Fruit fly (Drosophila melanogaster) whole organism, embryonic: Measurements from ENCODE around the gene CG9389.

ENCODE experiments used
- CG10431 ChIP-seq: fragments of 200-800 bp; sonication (Bioruptor generic); optimal IDR thresholded peaks from 3 replicates; lab custom pipeline; 2018; ENCODE audit warnings: missing biosample characterization, mild to moderate bottlenecking, missing genetic modification characterization
- CG12659 ChIP-seq: fragments of 200-800 bp; sonication (Bioruptor generic); optimal IDR thresholded peaks from 3 replicates; lab custom pipeline; 2017; ENCODE audit warnings: mild to moderate bottlenecking, missing biosample characterization, missing genetic modification reagents, missing genetic modification characterization
- CG13287 ChIP-seq: fragments of 200-800 bp; sonication (Bioruptor generic); IDR thresholded peaks from 2 replicates; pipeline ENCODE4 v1.3.6; 2022; ENCODE audit warnings: missing biosample characterization, missing genetic modification characterization; ENCODE audit not compliant: partially characterized antibody
- CG14860 ChIP-seq: fragments of 200-800 bp; sonication (Bioruptor generic); IDR thresholded peaks from 3 replicates; pipeline ENCODE4 v1.3.6; 2022; ENCODE audit warnings: missing biosample characterization, missing genetic modification characterization; ENCODE audit not compliant: partially characterized antibody
- CG18599 ChIP-seq: fragments of 200-800 bp; sonication (Bioruptor generic); optimal IDR thresholded peaks from 3 replicates; lab custom pipeline; 2017; ENCODE audit warnings: missing biosample characterization, missing genetic modification characterization, mild to moderate bottlenecking, moderate library complexity, missing genetic modification reagents
- CG3163 ChIP-seq: fragments of 200-800 bp; sonication (Bioruptor generic); optimal IDR thresholded peaks from 3 replicates; lab custom pipeline; 2016; ENCODE audit warnings: missing biosample characterization, missing genetic modification characterization
- CG43689 ChIP-seq: fragments of 200-800 bp; sonication (Bioruptor generic); IDR thresholded peaks from 2 replicates; pipeline ENCODE4 v1.3.6; 2022; ENCODE audit warnings: missing biosample characterization, missing genetic modification characterization
- CG7963 ChIP-seq: fragments of 200-800 bp; sonication (Bioruptor generic); IDR thresholded peaks from 3 replicates; pipeline ENCODE4 v1.3.6; 2022; ENCODE audit warnings: missing biosample characterization, missing genetic modification characterization; ENCODE audit not compliant: partially characterized antibody
- CG7987 ChIP-seq: fragments of 200-800 bp; sonication (Bioruptor generic); optimal IDR thresholded peaks from 2 replicates; lab custom pipeline; 2018; ENCODE audit warnings: missing biosample characterization, mild to moderate bottlenecking, missing genetic modification characterization, moderate library complexity
- CG8359 ChIP-seq: fragments of 200-800 bp; sonication (Bioruptor generic); optimal IDR thresholded peaks from 2 replicates; lab custom pipeline; 2017; ENCODE audit warnings: missing biosample characterization, mild to moderate bottlenecking, missing genetic modification characterization, borderline replicate concordance
- CG8478 ChIP-seq: fragments of >200 bp; optimal IDR thresholded peaks from 2 replicates; lab custom pipeline; 2018
- CG9727 ChIP-seq: fragments of 200-800 bp; sonication (Bioruptor generic); optimal IDR thresholded peaks from 3 replicates; lab custom pipeline; 2017; ENCODE audit warnings: missing biosample characterization, mild to moderate bottlenecking, missing genetic modification characterization
- CTCF ChIP-seq: fragments of 200-800 bp; sonication (Bioruptor generic); optimal IDR thresholded peaks from 2 replicates; lab custom pipeline; 2017; ENCODE audit warnings: missing biosample characterization, mild to moderate bottlenecking, missing genetic modification characterization, moderate library complexity
- CkIIα-i1 ChIP-seq: fragments of 200-800 bp; sonication (Bioruptor generic); IDR thresholded peaks from 2 replicates; pipeline ENCODE4 v1.3.6; 2022; ENCODE audit warnings: missing biosample characterization, missing genetic modification characterization
- Dfd ChIP-seq, 2 experiments: fragments of >200 bp; optimal IDR thresholded peaks; 2 replicates each; lab custom pipeline; 2017; ENCODE audit warnings: missing biosample characterization in 2 of 2, missing genetic modification characterization in 2 of 2
- Dref ChIP-seq: fragments of 200-800 bp; sonication (Bioruptor generic); IDR thresholded peaks from 2 replicates; pipeline ENCODE4 v1.3.6; 2022; ENCODE audit warnings: missing biosample characterization, missing genetic modification characterization
- Ets65A ChIP-seq: fragments of 200-800 bp; sonication (Bioruptor generic); peaks from one replicate; lab custom pipeline; 2016; ENCODE audit warnings: missing biosample characterization, missing genetic modification characterization
- GATAe ChIP-seq: fragments of 200-800 bp; sonication (Bioruptor generic); conservative IDR thresholded peaks from 2 replicates; pipeline ENCODE4 v1.3.6; 2022; ENCODE audit warnings: missing biosample characterization, missing genetic modification characterization
- HLHmδ ChIP-seq: fragments of 200-800 bp; sonication (Bioruptor generic); optimal IDR thresholded peaks from 2 replicates; lab custom pipeline; 2018; ENCODE audit warnings: missing biosample characterization, mild to moderate bottlenecking, missing genetic modification characterization, moderate library complexity
- Hr39 ChIP-seq: fragments of >200 bp; optimal IDR thresholded peaks from 2 replicates; lab custom pipeline; 2017
- Jarid2 ChIP-seq: fragments of 200-800 bp; sonication (Bioruptor generic); optimal IDR thresholded peaks from 3 replicates; lab custom pipeline; 2017; ENCODE audit warnings: mild to moderate bottlenecking, missing biosample characterization, missing genetic modification reagents, missing genetic modification characterization
- Med ChIP-seq: fragments of 200-800 bp; sonication (Bioruptor generic); peaks from one replicate; lab custom pipeline; 2016; ENCODE audit warnings: missing biosample characterization, missing genetic modification characterization, mild to moderate bottlenecking, inconsistent platforms, moderate library complexity
- Meics ChIP-seq: fragments of 200-800 bp; sonication (Bioruptor generic); optimal IDR thresholded peaks from 2 replicates; lab custom pipeline; 2017; ENCODE audit warnings: missing biosample characterization, mild to moderate bottlenecking, missing genetic modification characterization
- Oaz ChIP-seq: fragments of 200-800 bp; sonication (Bioruptor generic); IDR thresholded peaks from 2 replicates; pipeline ENCODE4 v1.3.6; 2022; ENCODE audit warnings: missing biosample characterization, missing genetic modification characterization
- Tbp ChIP-seq: fragments of >200 bp; optimal IDR thresholded peaks from 2 replicates; lab custom pipeline; 2018; ENCODE audit warnings: missing biosample characterization, missing genetic modification characterization
- Trl ChIP-seq, 3 experiments: fragments of >200 bp in 2 of 3; fragments of 200-800 bp in 1 of 3; sonication (Bioruptor generic) in 1 of 3; optimal IDR thresholded peaks; 2 replicates in 1 of 3; 3 replicates in 2 of 3; lab custom pipeline; 2016 to 2017; ENCODE audit warnings: missing biosample characterization in 1 of 3, missing genetic modification characterization in 1 of 3
- abd-A ChIP-seq: fragments of 200-800 bp; sonication (Bioruptor generic); optimal IDR thresholded peaks from 3 replicates; lab custom pipeline; 2019; ENCODE audit warnings: missing biosample characterization, mild to moderate bottlenecking, missing genetic modification characterization, moderate library complexity
- al ChIP-seq: fragments of 200-800 bp; sonication (Bioruptor generic); IDR thresholded peaks from 2 replicates; pipeline ENCODE4 v1.3.6; 2022; ENCODE audit warnings: missing biosample characterization, missing genetic modification characterization
- chm ChIP-seq: fragments of 200-800 bp; sonication (Bioruptor generic); IDR thresholded peaks from 2 replicates; pipeline ENCODE4 v1.3.6; 2022; ENCODE audit warnings: missing biosample characterization, missing genetic modification characterization
- gcm ChIP-seq: fragments of 200-800 bp; sonication (Bioruptor generic); optimal IDR thresholded peaks from 2 replicates; lab custom pipeline; 2019; ENCODE audit warnings: missing biosample characterization, mild to moderate bottlenecking, missing genetic modification characterization, moderate library complexity
- gem ChIP-seq: fragments of 200-800 bp; sonication (Bioruptor generic); optimal IDR thresholded peaks from 2 replicates; lab custom pipeline; 2019; ENCODE audit warnings: missing biosample characterization, mild to moderate bottlenecking, missing genetic modification characterization, moderate library complexity
- hkb ChIP-seq, 2 experiments: fragments of 200-800 bp in 1 of 2; fragments of >200 bp in 1 of 2; sonication (Bioruptor generic) in 1 of 2; IDR thresholded peaks in 1 of 2; optimal IDR thresholded peaks in 1 of 2; 2 replicates each; pipeline versions ENCODE4 v1.3.6 to Lab custom; 2017 to 2022; ENCODE audit warnings: missing biosample characterization in 1 of 2, missing genetic modification characterization in 1 of 2
- lilli ChIP-seq: fragments of 200-800 bp; sonication (Bioruptor generic); optimal IDR thresholded peaks from 3 replicates; lab custom pipeline; 2016; ENCODE audit warnings: missing biosample characterization, missing genetic modification characterization
- lola ChIP-seq, 3 experiments: fragments of >200 bp in 2 of 3; fragments of 200-800 bp in 1 of 3; sonication (Bioruptor generic) in 1 of 3; optimal IDR thresholded peaks; 2 replicates each; lab custom pipeline; 2017 to 2019; ENCODE audit warnings: missing biosample characterization in 3 of 3, missing genetic modification characterization in 3 of 3, mild to moderate bottlenecking in 1 of 3, moderate library complexity in 1 of 3
- maf-S ChIP-seq: fragments of 200-800 bp; sonication (Bioruptor generic); optimal IDR thresholded peaks from 2 replicates; lab custom pipeline; 2016; ENCODE audit warnings: missing biosample characterization, missing genetic modification characterization
- ro ChIP-seq: fragments of 200-800 bp; sonication (Bioruptor generic); IDR thresholded peaks from 2 replicates; pipeline ENCODE4 v1.3.6; 2022; ENCODE audit warnings: missing biosample characterization, missing genetic modification characterization
- sug ChIP-seq: fragments of 200-800 bp; optimal IDR thresholded peaks from 2 replicates; lab custom pipeline; 2019; ENCODE audit warnings: missing biosample characterization, mild to moderate bottlenecking, missing genetic modification characterization, moderate library complexity
- tin ChIP-seq: fragments of 200-800 bp; sonication (Bioruptor generic); optimal IDR thresholded peaks from 3 replicates; lab custom pipeline; 2016; ENCODE audit warnings: missing biosample characterization, missing genetic modification characterization
- trem ChIP-seq: fragments of 200-800 bp; optimal IDR thresholded peaks from 3 replicates; lab custom pipeline; 2019; ENCODE audit warnings: missing biosample characterization, mild to moderate bottlenecking, missing genetic modification characterization, moderate library complexity
- z ChIP-seq: fragments of 200-800 bp; sonication (Bioruptor generic); IDR thresholded peaks from 3 replicates; pipeline ENCODE4 v1.3.6; 2022; ENCODE audit warnings: missing biosample characterization, missing genetic modification characterization
- zf30C ChIP-seq: fragments of 200-800 bp; sonication (Bioruptor generic); optimal IDR thresholded peaks from 3 replicates; lab custom pipeline; 2018; ENCODE audit warnings: missing biosample characterization, mild to moderate bottlenecking, missing genetic modification characterization
- zfh1 ChIP-seq: fragments of 200-800 bp; sonication (Bioruptor generic); IDR thresholded peaks from 3 replicates; pipeline ENCODE4 v1.3.6; 2022; ENCODE audit warnings: missing biosample characterization, missing genetic modification characterization

The CG9389 gene

DNA sequence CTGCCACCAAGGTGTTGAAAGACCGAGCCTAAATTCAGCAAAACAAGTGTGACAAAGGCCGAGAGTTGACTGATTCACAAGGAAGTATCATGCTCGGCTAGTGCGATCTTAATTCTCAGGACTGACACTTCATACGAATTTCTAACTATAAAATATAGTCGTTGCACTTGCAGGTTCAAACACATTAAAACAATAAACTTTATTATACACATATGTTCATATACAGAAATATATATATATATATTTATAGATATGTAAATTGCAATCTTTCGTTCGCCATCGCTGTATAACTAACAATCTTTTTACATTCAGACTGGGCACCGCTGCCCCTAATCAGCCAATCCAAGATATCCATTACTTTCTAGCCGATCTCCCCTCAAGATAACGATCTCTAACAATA lies at the start of gene CG9389:
Gene CG9389, minus strand, starts transcription at position 101 of the 400 bp plus-strand sequence.
- TF ChIP-seq CG18599 (GFP tag; lab: Kevin White, UChicago) (no peak), Dfd (GFP tag; optimal IDR thresholded peaks at IDR 0.05; lab: Kevin White, UChicago) (no peak), CG12659 (GFP tag; lab: Kevin White, UChicago) (no peak), CG7987 (GFP tag; lab: Kevin White, UChicago) (no peak), CG9727 (no peak), tin (GFP tag; lab: Kevin White, UChicago) (no peak), CTCF (no peak), Tbp (GFP tag; lab: Kevin White, UChicago) (no peak), CG7963 (GFP tag; lab: Robert Waterston, UW) (no peak), al (no peak), maf-S (GFP tag; lab: Kevin White, UChicago) (no peak), sug (tag; lab: Kevin White, UChicago) (no peak), GATAe (GFP tag; lab: Robert Waterston, UW) (no peak), zf30C (no peak), CG10431 (no peak), trem (tag; lab: Kevin White, UChicago) (no peak), CG13287 (GFP tag; lab: Robert Waterston, UW) (no peak), lola (GFP tag; optimal IDR thresholded peaks at IDR 0.05; lab: Kevin White, UChicago) (no peak), Oaz (GFP tag; lab: Robert Waterston, UW) (no peak), Meics (GFP tag; lab: Kevin White, UChicago) (no peak)

DNA sequence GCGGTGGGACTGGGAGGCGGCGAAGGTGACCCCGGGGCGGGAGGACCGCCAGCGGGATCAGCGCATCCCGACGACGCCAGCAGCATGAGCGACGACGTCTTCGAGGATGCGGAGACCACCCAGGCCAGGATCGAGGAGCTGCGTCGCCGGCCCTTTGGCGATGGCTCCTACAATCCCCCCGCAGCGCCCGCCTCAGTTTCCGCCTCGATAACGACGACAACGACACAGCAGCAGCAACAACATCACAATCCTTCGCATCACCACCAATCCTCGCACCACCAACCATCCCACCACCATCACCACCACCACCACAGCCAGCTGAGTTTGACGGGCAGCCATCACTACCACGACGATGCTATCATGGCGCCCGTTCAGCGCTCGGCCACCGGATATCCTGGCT lies 49.6 kb upstream of the CG9389 start:
- peak; percentile 66 for TF ChIP-seq Ets65A
- TF ChIP-seq Hr39: peak; percentile 24
- TF ChIP-seq CG8478 (lab: Kevin White, UChicago): peak; percentile 83
- TF ChIP-seq CkIIα-i1 (GFP tag; lab: Robert Waterston, UW): no peak
- TF ChIP-seq Med (GFP tag; lab: Kevin White, UChicago): peak; percentile 22
- TF ChIP-seq Dref (GFP tag; lab: Robert Waterston, UW): 0 out of 2 replicates have a peak, but pooled peaks have one; percentile 8

DNA sequence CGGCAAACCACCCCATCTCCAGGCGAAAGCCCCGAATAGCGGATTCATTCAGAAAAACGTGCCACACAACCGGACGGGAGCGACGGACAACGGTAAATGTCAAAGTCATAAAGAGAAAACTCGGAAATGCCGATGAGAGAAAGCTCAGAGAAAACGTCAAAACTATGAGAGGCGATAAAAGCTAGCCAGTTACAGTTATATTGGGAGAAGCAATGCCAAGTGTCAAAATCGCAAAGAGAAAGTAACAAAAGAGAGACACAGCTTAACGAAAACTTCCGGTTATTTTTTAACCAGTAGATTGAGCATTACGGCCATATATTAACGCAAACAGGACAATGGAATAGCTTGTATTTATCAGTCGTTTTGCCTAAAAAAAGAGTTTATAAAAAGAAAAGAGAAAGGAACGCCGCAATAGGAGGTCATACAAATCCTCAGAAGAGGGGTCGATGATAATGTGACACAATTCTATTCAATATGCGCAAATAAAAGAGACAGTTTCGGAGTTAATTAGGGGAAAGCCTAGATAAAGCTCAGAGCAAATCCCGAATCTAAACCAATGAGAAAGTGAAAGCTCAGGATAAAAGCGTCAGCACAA lies 49.0 kb upstream of the CG9389 start:
- TF ChIP-seq gem (tag; lab: Kevin White, UChicago) (no peak), Trl (optimal IDR thresholded peaks at IDR 0.05; lab: Kevin White, UChicago) (peak; percentile 54 to 80), Trl (GFP tag; optimal IDR thresholded peaks at IDR 0.05; lab: Kevin White, UChicago) (no peak), CG43689 (GFP tag; lab: Robert Waterston, UW) (no peak), ro (GFP tag; lab: Robert Waterston, UW) (no peak), CG3163 (peak; percentile 78), chm (GFP tag; lab: Robert Waterston, UW) (no peak), Jarid2 (GFP tag; lab: Kevin White, UChicago) (no peak), CG14860 (GFP tag; lab: Robert Waterston, UW) (no peak), CG8359 (GFP tag; lab: Kevin White, UChicago) (no peak), hkb (optimal IDR thresholded peaks at IDR 0.05; lab: Kevin White, UChicago) (no peak), hkb (GFP tag; IDR thresholded peaks at IDR 0.05; lab: Robert Waterston, UW) (no peak), zfh1 (GFP tag; lab: Robert Waterston, UW) (no peak), gcm (GFP tag; lab: Kevin White, UChicago) (no peak), CG18599 (GFP tag; lab: Kevin White, UChicago) (peak; percentile 57), z (GFP tag; lab: Robert Waterston, UW) (no peak), abd-A (tag; lab: Kevin White, UChicago) (peak; percentile 89), lilli (GFP tag; lab: Kevin White, UChicago) (no peak), HLHmδ (GFP tag; lab: Kevin White, UChicago) (no peak)
